Fruit fly (Drosophila melanogaster) whole organism, embryonic: ENCODE data around the gene Sema5c.

ENCODE experiments used
- Atf-2 ChIP-seq: fragments of 200-800 bp; sonication (Bioruptor generic); optimal IDR thresholded peaks from 2 replicates; lab custom pipeline; 2016; ENCODE audit warnings: missing biosample characterization, missing genetic modification characterization
- Bgb ChIP-seq: fragments of 200-800 bp; sonication (Bioruptor generic); IDR thresholded peaks from 2 replicates; pipeline ENCODE4 v1.3.6; 2022; ENCODE audit warnings: missing biosample characterization, missing genetic modification characterization; ENCODE audit not compliant: partially characterized antibody
- CG1233 ChIP-seq: fragments of 200-800 bp; sonication (Bioruptor generic); optimal IDR thresholded peaks from 4 replicates; lab custom pipeline; 2018; ENCODE audit warnings: missing biosample characterization, mild to moderate bottlenecking, missing genetic modification characterization
- CG12942 ChIP-seq: fragments of 200-800 bp; sonication (Bioruptor generic); optimal IDR thresholded peaks from 3 replicates; lab custom pipeline; 2016; ENCODE audit warnings: missing biosample characterization, missing genetic modification characterization
- CG14710 ChIP-seq: fragments of 200-800 bp; sonication (Bioruptor generic); optimal IDR thresholded peaks from 3 replicates; lab custom pipeline; 2019; ENCODE audit warnings: missing biosample characterization, mild to moderate bottlenecking, missing genetic modification characterization, moderate library complexity
- CG18599 ChIP-seq: fragments of 200-800 bp; sonication (Bioruptor generic); optimal IDR thresholded peaks from 3 replicates; lab custom pipeline; 2017; ENCODE audit warnings: missing biosample characterization, missing genetic modification characterization, mild to moderate bottlenecking, moderate library complexity, missing genetic modification reagents
- CG34376 ChIP-seq: fragments of 200-800 bp; sonication (Bioruptor generic); optimal IDR thresholded peaks from 2 replicates; lab custom pipeline; 2018; ENCODE audit warnings: missing biosample characterization, mild to moderate bottlenecking, missing genetic modification characterization
- CG5180 ChIP-seq: fragments of 200-800 bp; sonication (Bioruptor generic); optimal IDR thresholded peaks from 3 replicates; lab custom pipeline; 2017; ENCODE audit warnings: missing biosample characterization, missing genetic modification characterization, mild to moderate bottlenecking, moderate library complexity, missing genetic modification reagents
- CG6272 ChIP-seq: fragments of 200-800 bp; sonication (Bioruptor generic); IDR thresholded peaks from 2 replicates; pipeline ENCODE4 v1.3.6; 2022; ENCODE audit warnings: missing biosample characterization, missing genetic modification characterization
- CG6765 ChIP-seq: fragments of 200-800 bp; sonication (Bioruptor generic); optimal IDR thresholded peaks from 3 replicates; lab custom pipeline; 2017; ENCODE audit warnings: missing biosample characterization, mild to moderate bottlenecking, missing genetic modification characterization
- CG8089 ChIP-seq: fragments of 200-800 bp; sonication (Bioruptor generic); optimal IDR thresholded peaks from 3 replicates; lab custom pipeline; 2016; ENCODE audit warnings: missing biosample characterization, missing genetic modification characterization
- CrebB ChIP-seq: fragments of 200-800 bp; sonication (Bioruptor generic); optimal IDR thresholded peaks from 3 replicates; lab custom pipeline; 2018; ENCODE audit warnings: missing biosample characterization, mild to moderate bottlenecking, missing genetic modification characterization
- D ChIP-seq, 2 experiments: fragments of 200-800 bp in 1 of 2; fragments of >200 bp in 1 of 2; sonication (Bioruptor generic) in 1 of 2; optimal IDR thresholded peaks; 2 replicates in 1 of 2; 3 replicates in 1 of 2; lab custom pipeline; 2017; ENCODE audit warnings: mild to moderate bottlenecking in 1 of 2, missing biosample characterization in 1 of 2, missing genetic modification characterization in 1 of 2, missing genetic modification reagents in 1 of 2
- D19B ChIP-seq: fragments of 200-800 bp; sonication (Bioruptor generic); optimal IDR thresholded peaks from 2 replicates; lab custom pipeline; 2017; ENCODE audit warnings: missing biosample characterization, mild to moderate bottlenecking, missing genetic modification characterization
- Dbx ChIP-seq: fragments of 200-800 bp; sonication (Bioruptor generic); IDR thresholded peaks from 3 replicates; pipeline ENCODE4 v1.3.6; 2022; ENCODE audit warnings: missing biosample characterization, missing genetic modification characterization
- Dip2 ChIP-seq: fragments of 200-800 bp; sonication (Bioruptor generic); IDR thresholded peaks from 2 replicates; pipeline ENCODE4 v1.3.6; 2022; ENCODE audit warnings: missing biosample characterization, missing genetic modification characterization
- ERR ChIP-seq: fragments of 200-800 bp; sonication (Bioruptor generic); optimal IDR thresholded peaks from 2 replicates; lab custom pipeline; 2016; ENCODE audit warnings: missing biosample characterization, missing genetic modification characterization
- H15 ChIP-seq: fragments of 200-800 bp; sonication (Bioruptor generic); IDR thresholded peaks from 3 replicates; pipeline ENCODE4 v1.3.6; 2022; ENCODE audit warnings: missing biosample characterization, missing genetic modification characterization
- MTF-1 ChIP-seq: fragments of 200-800 bp; sonication (Bioruptor generic); optimal IDR thresholded peaks from 2 replicates; lab custom pipeline; 2018; ENCODE audit warnings: missing biosample characterization, mild to moderate bottlenecking, missing genetic modification characterization, borderline replicate concordance
- Nf-YA ChIP-seq: fragments of 200-800 bp; sonication (Bioruptor generic); IDR thresholded peaks from 2 replicates; pipeline ENCODE4 v1.3.6; 2022; ENCODE audit warnings: missing biosample characterization, missing genetic modification characterization
- Ravus ChIP-seq: fragments of 200-800 bp; sonication (Bioruptor generic); IDR thresholded peaks from 2 replicates; pipeline ENCODE4 v1.3.6; 2022; ENCODE audit warnings: missing biosample characterization, missing genetic modification characterization
- Scr ChIP-seq: fragments of 200-800 bp; sonication (Bioruptor generic); IDR thresholded peaks from 2 replicates; pipeline ENCODE4 v1.3.6; 2022; ENCODE audit warnings: missing biosample characterization, missing genetic modification characterization; ENCODE audit not compliant: partially characterized antibody
- Six4 ChIP-seq: fragments of 200-800 bp; sonication (Bioruptor generic); optimal IDR thresholded peaks from 2 replicates; lab custom pipeline; 2016; ENCODE audit warnings: missing biosample characterization, missing genetic modification characterization
- Sox100B ChIP-seq: fragments of 200-800 bp; sonication (Bioruptor generic); optimal IDR thresholded peaks from 3 replicates; lab custom pipeline; 2018; ENCODE audit warnings: missing biosample characterization, mild to moderate bottlenecking, missing genetic modification characterization
- Stat92E ChIP-seq, 3 experiments: fragments of >200 bp in 2 of 3; fragments of 200-800 bp in 1 of 3; sonication (Bioruptor generic) in 1 of 3; optimal IDR thresholded peaks; 2 replicates each; lab custom pipeline; 2017 to 2019; ENCODE audit warnings: missing biosample characterization in 3 of 3, missing genetic modification characterization in 3 of 3, mild to moderate bottlenecking in 1 of 3, moderate library complexity in 1 of 3
- ab ChIP-seq: fragments of 200-800 bp; sonication (Bioruptor generic); optimal IDR thresholded peaks from 2 replicates; lab custom pipeline; 2016; ENCODE audit warnings: missing biosample characterization, missing genetic modification characterization
- ara ChIP-seq: fragments of 200-800 bp; sonication (Bioruptor generic); IDR thresholded peaks from 2 replicates; pipeline ENCODE4 v1.3.6; 2022; ENCODE audit warnings: missing biosample characterization, missing genetic modification characterization
- bab2 ChIP-seq: fragments of 200-800 bp; sonication (Bioruptor generic); optimal IDR thresholded peaks from 2 replicates; lab custom pipeline; 2016; ENCODE audit warnings: missing biosample characterization, missing genetic modification characterization
- bcd ChIP-seq: fragments of 200-800 bp; sonication (Bioruptor generic); optimal IDR thresholded peaks from 2 replicates; lab custom pipeline; 2017; ENCODE audit warnings: missing biosample characterization, mild to moderate bottlenecking, missing genetic modification characterization
- chn ChIP-seq: fragments of 200-800 bp; sonication (Bioruptor generic); optimal IDR thresholded peaks from 2 replicates; lab custom pipeline; 2016; ENCODE audit warnings: missing biosample characterization, missing genetic modification characterization
- crp ChIP-seq, 2 experiments: fragments of 200-800 bp; sonication (Bioruptor generic); optimal IDR thresholded peaks; 2 replicates in 1 of 2; 3 replicates in 1 of 2; lab custom pipeline; 2017; ENCODE audit warnings: missing biosample characterization in 2 of 2, missing genetic modification characterization in 2 of 2, mild to moderate bottlenecking in 1 of 2, moderate library complexity in 1 of 2
- da ChIP-seq: fragments of 200-800 bp; sonication (Bioruptor generic); optimal IDR thresholded peaks from 2 replicates; lab custom pipeline; 2016; ENCODE audit warnings: missing biosample characterization, missing genetic modification characterization
- dm ChIP-seq: fragments of 200-800 bp; sonication (Bioruptor generic); optimal IDR thresholded peaks from 3 replicates; lab custom pipeline; 2016; ENCODE audit warnings: missing biosample characterization, missing genetic modification characterization
- ftz-f1 ChIP-seq: fragments of 200-800 bp; sonication (Bioruptor generic); optimal IDR thresholded peaks from 2 replicates; lab custom pipeline; 2016; ENCODE audit warnings: missing biosample characterization, missing genetic modification characterization
- gem ChIP-seq: fragments of 200-800 bp; sonication (Bioruptor generic); optimal IDR thresholded peaks from 2 replicates; lab custom pipeline; 2019; ENCODE audit warnings: missing biosample characterization, mild to moderate bottlenecking, missing genetic modification characterization, moderate library complexity
- ind ChIP-seq: fragments of 200-800 bp; sonication (Bioruptor generic); optimal IDR thresholded peaks from 3 replicates; lab custom pipeline; 2016; ENCODE audit warnings: missing biosample characterization, missing genetic modification characterization
- lab ChIP-seq: fragments of 200-800 bp; sonication (Bioruptor generic); optimal IDR thresholded peaks from 3 replicates; lab custom pipeline; 2017; ENCODE audit warnings: missing biosample characterization, missing genetic modification characterization, mild to moderate bottlenecking, moderate library complexity, missing genetic modification reagents
- lbe ChIP-seq: fragments of 200-800 bp; sonication (Bioruptor generic); optimal IDR thresholded peaks from 2 replicates; lab custom pipeline; 2016; ENCODE audit warnings: missing biosample characterization, mild to moderate bottlenecking, missing genetic modification characterization
- lilli ChIP-seq: fragments of 200-800 bp; sonication (Bioruptor generic); optimal IDR thresholded peaks from 3 replicates; lab custom pipeline; 2016; ENCODE audit warnings: missing biosample characterization, missing genetic modification characterization
- oc ChIP-seq: fragments of 200-800 bp; sonication (Bioruptor generic); optimal IDR thresholded peaks from 2 replicates; lab custom pipeline; 2018; ENCODE audit warnings: missing biosample characterization, mild to moderate bottlenecking, missing genetic modification characterization, moderate library complexity
- odd ChIP-seq: fragments of 200-800 bp; sonication (Bioruptor generic); optimal IDR thresholded peaks from 2 replicates; lab custom pipeline; 2017; ENCODE audit warnings: missing biosample characterization, mild to moderate bottlenecking, missing genetic modification characterization
- prd ChIP-seq, 3 experiments: fragments of >200 bp in 2 of 3; fragments of 200-800 bp in 1 of 3; sonication (Bioruptor generic) in 1 of 3; optimal IDR thresholded peaks in 2 of 3; IDR thresholded peaks in 1 of 3; 2 replicates in 2 of 3; 3 replicates in 1 of 3; pipeline versions ENCODE4 v1.3.6 to Lab custom; 2017 to 2022; ENCODE audit warnings: missing biosample characterization in 1 of 3, missing genetic modification characterization in 1 of 3
- pros ChIP-seq: fragments of 200-800 bp; sonication (Bioruptor generic); optimal IDR thresholded peaks from 3 replicates; lab custom pipeline; 2019; ENCODE audit warnings: missing biosample characterization, mild to moderate bottlenecking, missing genetic modification characterization, moderate library complexity
- repo ChIP-seq: fragments of 200-800 bp; sonication (Bioruptor generic); optimal IDR thresholded peaks from 2 replicates; lab custom pipeline; 2016; ENCODE audit warnings: missing biosample characterization, missing genetic modification characterization
- schlank ChIP-seq: fragments of 200-800 bp; sonication (Bioruptor generic); optimal IDR thresholded peaks from 2 replicates; lab custom pipeline; 2018; ENCODE audit warnings: missing biosample characterization, mild to moderate bottlenecking, missing genetic modification characterization
- sens-2 ChIP-seq: fragments of 200-800 bp; sonication (Bioruptor generic); IDR thresholded peaks from 2 replicates; pipeline ENCODE4 v1.3.6; 2022; ENCODE audit warnings: missing biosample characterization, missing genetic modification characterization
- stc ChIP-seq: fragments of 200-800 bp; sonication (Bioruptor generic); IDR thresholded peaks from 2 replicates; pipeline ENCODE4 v1.3.6; 2022; ENCODE audit warnings: missing biosample characterization, missing genetic modification characterization
- usp ChIP-seq: fragments of >200 bp; optimal IDR thresholded peaks from 2 replicates; lab custom pipeline; 2017; ENCODE audit warnings: missing biosample characterization, missing genetic modification characterization

Sema5c gene

DNA sequence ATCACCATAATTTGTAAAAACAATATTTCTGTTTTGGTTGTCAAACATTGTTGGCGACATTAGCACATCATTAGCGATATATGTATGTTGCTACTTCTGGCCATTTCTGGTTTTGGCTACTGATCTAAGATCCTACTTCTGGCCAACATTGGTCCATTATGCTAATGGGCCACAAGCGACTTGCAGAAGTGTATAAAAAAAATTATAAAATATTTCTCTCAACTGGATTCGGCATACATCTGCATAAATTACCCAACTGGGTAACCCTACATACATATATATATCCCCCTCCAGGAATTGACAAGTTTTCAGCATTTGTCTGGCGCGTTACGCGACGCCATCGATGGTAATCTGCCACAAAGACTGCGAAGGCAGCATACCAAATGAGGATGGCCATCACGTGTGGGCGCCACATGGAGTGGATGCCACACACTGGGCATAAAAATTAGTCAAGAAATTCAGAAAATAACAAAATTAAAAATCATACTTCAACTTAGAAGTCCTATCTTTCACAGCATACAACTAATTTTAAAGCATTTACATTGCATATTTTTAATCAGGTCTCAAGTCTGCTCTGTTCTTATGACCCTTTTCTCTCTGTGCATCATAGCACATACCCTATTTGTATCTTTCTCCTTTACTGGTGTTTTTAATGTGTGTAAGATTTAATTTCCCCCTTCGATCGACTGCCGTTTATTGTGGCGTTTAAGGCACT lies 44.0 kb downstream of the Sema5c start (continued):
- TF ChIP-seq CG6272 (GFP tag; lab: Robert Waterston, UW) (no peak), ind (GFP tag; lab: Kevin White, UChicago) (peak; percentile 22), pros (GFP tag; lab: Kevin White, UChicago) (no peak), Six4 (GFP tag; lab: Kevin White, UChicago) (peak; percentile 62), D (optimal IDR thresholded peaks at IDR 0.05; lab: Kevin White, UChicago) (no peak), D (GFP tag; optimal IDR thresholded peaks at IDR 0.05; lab: Kevin White, UChicago) (peak; percentile 50), CG18599 (GFP tag; lab: Kevin White, UChicago) (peak; percentile 66), CG5180 (GFP tag; lab: Kevin White, UChicago) (no peak), lbe (GFP tag; lab: Kevin White, UChicago) (no peak), Dip2 (GFP tag; lab: Robert Waterston, UW) (no peak), ERR (no peak), bcd (GFP tag; lab: Kevin White, UChicago) (peak; percentile 38), da (GFP tag; lab: Kevin White, UChicago) (no peak), CG34376 (no peak), H15 (GFP tag; lab: Robert Waterston, UW) (peak; percentile 63; the same call in 2 of the 3 replicates), CG14710 (peak; percentile 77), Ravus (no peak; the same call in 1 of the 2 replicates), schlank (no peak), ara (GFP tag; lab: Robert Waterston, UW) (peak; percentile 55; the same call in 1 of the 2 replicates), crp (GFP tag; optimal IDR thresholded peaks at IDR 0.05; lab: Kevin White, UChicago) (no peak), CrebB (tag; lab: Kevin White, UChicago) (no peak), Bgb (GFP tag; lab: Robert Waterston, UW) (no peak), ab (GFP tag; lab: Kevin White, UChicago) (no peak), sens-2 (GFP tag; lab: Robert Waterston, UW) (0 out of 2 replicates have a peak, but pooled peaks have one; percentile 35), Dbx (GFP tag; lab: Robert Waterston, UW) (peak; percentile 51; the same call in 1 of the 3 replicates), oc (tag; lab: Kevin White, UChicago) (no peak), CG8089 (GFP tag; lab: Kevin White, UChicago) (no peak), MTF-1 (GFP tag; lab: Kevin White, UChicago) (no peak), usp (GFP tag; lab: Kevin White, UChicago) (no peak), Sox100B (GFP tag; lab: Kevin White, UChicago) (peak; percentile 64), ftz-f1 (GFP tag; lab: Kevin White, UChicago) (no peak), Stat92E (GFP tag; optimal IDR thresholded peaks at IDR 0.05; lab: Kevin White, UChicago) (no peak), lilli (GFP tag; lab: Kevin White, UChicago) (peak; percentile 30), bab2 (GFP tag; lab: Kevin White, UChicago) (peak; percentile 31), Scr (GFP tag; lab: Robert Waterston, UW) (no peak), stc (GFP tag; lab: Robert Waterston, UW) (peak; percentile 50), D19B (GFP tag; lab: Kevin White, UChicago) (no peak), lab (GFP tag; lab: Kevin White, UChicago) (peak; percentile 43), CG1233 (no peak), repo (GFP tag; lab: Kevin White, UChicago) (peak; percentile 62), dm (GFP tag; lab: Kevin White, UChicago) (no peak), odd (GFP tag; lab: Kevin White, UChicago) (no peak), prd (optimal IDR thresholded peaks at IDR 0.05; lab: Kevin White, UChicago) (no peak), prd (GFP tag; IDR thresholded peaks at IDR 0.05; lab: Robert Waterston, UW) (peak; percentile 65), CG6765 (GFP tag; lab: Kevin White, UChicago) (no peak), gem (tag; lab: Kevin White, UChicago) (peak; percentile 35), chn (GFP tag; lab: Kevin White, UChicago) (peak; percentile 34), CG12942 (GFP tag; lab: Kevin White, UChicago) (peak; percentile 1), Nf-YA (GFP tag; lab: Robert Waterston, UW) (0 out of 2 replicates have a peak, but pooled peaks have one; percentile 24), Atf-2 (GFP tag; lab: Kevin White, UChicago) (peak; percentile 22)
